Worm (Caenorhabditis elegans): Measurements from ENCODE around the gene C35A5.5.

DNA sequence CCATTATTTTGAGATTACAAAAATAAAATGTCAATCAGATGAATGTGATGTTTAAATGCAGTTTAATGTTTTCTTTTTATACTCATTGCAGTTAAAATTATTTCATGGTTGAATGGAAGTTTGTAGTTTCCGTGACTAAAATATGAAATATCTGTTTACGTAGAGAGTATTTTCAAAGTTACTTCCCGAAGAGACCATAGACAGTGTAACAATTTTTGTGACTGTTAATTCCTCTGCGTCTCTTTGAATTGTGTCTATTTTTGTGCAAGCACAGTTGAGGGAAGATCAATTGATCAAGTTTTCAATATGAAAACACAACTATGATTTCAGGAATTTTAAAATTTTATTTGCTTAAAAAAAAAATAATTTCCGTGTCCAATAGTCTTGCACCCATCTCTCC is 41.1 kb downstream of the C35A5.5 start, which contains the start of gene F25D1.5:
- TF ChIP-seq ama-1 (optimal IDR thresholded peaks at IDR 0.05) = no peak
- no peak for TF ChIP-seq ets-7 (tag; optimal IDR thresholded peaks at IDR 0.05)
- TF ChIP-seq B0310.2 (tag; optimal IDR thresholded peaks at IDR 0.05) = no peak
- TF ChIP-seq tra-4 (tag; optimal IDR thresholded peaks at IDR 0.05) = no peak
- no peak for TF ChIP-seq sea-1 (GFP tag; conservative IDR thresholded peaks at IDR 0.05)
- TF ChIP-seq scrt-1 (GFP tag; IDR thresholded peaks at IDR 0.05) = no peak
- no peak for TF ChIP-seq aly-1 (tag; optimal IDR thresholded peaks at IDR 0.05)
- no peak for TF ChIP-seq F13C5.2 (tag; optimal IDR thresholded peaks at IDR 0.05)

Measured in whole organism, early embryonic.